Worm (Caenorhabditis elegans) whole organism, L4 larva: ENCODE results near the gene W06A7.4.

Experiments
- F10B5.3 ChIP-seq: sonication (generic microtip); optimal IDR thresholded peaks from 2 replicates; lab custom pipeline; 2016; ENCODE audit warnings: mild to moderate bottlenecking, missing genetic modification characterization, missing compliant biosample characterization
- F26F4.8 ChIP-seq: fragments of 200-800 bp; sonication (Bioruptor generic); conservative IDR thresholded peaks from 2 replicates; pipeline ENCODE4 v1.3.6; 2022; ENCODE audit warnings: missing genetic modification characterization, missing compliant biosample characterization
- F44E2.7 ChIP-seq: fragments of 200-800 bp; sonication (Bioruptor generic); IDR thresholded peaks from 2 replicates; pipeline ENCODE4 v2.1.2; 2022; ENCODE audit warnings: missing genetic modification characterization, missing compliant biosample characterization
- Y75B8A.6 ChIP-seq: fragments of 200-800 bp; sonication (Bioruptor generic); IDR thresholded peaks from 2 replicates; pipeline ENCODE4 v1.3.6; 2022; ENCODE audit warnings: missing genetic modification reagents, missing genetic modification characterization, missing compliant biosample characterization
- ceh-28 ChIP-seq: fragments of 150-350 bp; optimal IDR thresholded peaks from 2 replicates; lab custom pipeline; 2014; ENCODE audit warnings: missing biosample characterization, missing genetic modification reagents, missing genetic modification characterization
- daf-19 ChIP-seq: fragments of 200-800 bp; sonication (Bioruptor generic); conservative IDR thresholded peaks from 2 replicates; pipeline ENCODE4 v1.3.6; 2022; ENCODE audit warnings: missing genetic modification characterization, missing compliant biosample characterization
- dmd-8 ChIP-seq: fragments of 200-800 bp; sonication (Bioruptor generic); IDR thresholded peaks from 2 replicates; pipeline ENCODE4 v1.3.6; 2022; ENCODE audit warnings: missing genetic modification characterization, missing compliant biosample characterization
- dpl-1 ChIP-seq: fragments of 150-350 bp; optimal IDR thresholded peaks from 2 replicates; lab custom pipeline; 2014; ENCODE audit warnings: missing biosample characterization, missing genetic modification reagents, missing genetic modification characterization
- fkh-10 ChIP-seq: fragments of 150-350 bp; optimal IDR thresholded peaks from 2 replicates; lab custom pipeline; 2014; ENCODE audit warnings: missing biosample characterization, missing genetic modification reagents, missing genetic modification characterization
- fos-1 ChIP-seq: fragments of 150-350 bp; optimal IDR thresholded peaks from 2 replicates; lab custom pipeline; 2014; ENCODE audit warnings: missing biosample characterization, missing genetic modification characterization
- hif-1 ChIP-seq, 2 experiments: sonication (generic microtip); optimal IDR thresholded peaks; 2 replicates each; lab custom pipeline; 2016 to 2017; ENCODE audit warnings: missing compliant biosample characterization in 2 of 2, missing genetic modification characterization in 2 of 2, missing genetic modification reagents in 2 of 2, missing genotype in 2 of 2, mild to moderate bottlenecking in 1 of 2
- hlh-11 ChIP-seq: fragments of 200-800 bp; sonication (Bioruptor generic); optimal IDR thresholded peaks from 2 replicates; lab custom pipeline; 2018; ENCODE audit warnings: mild to moderate bottlenecking, missing genetic modification characterization, missing compliant biosample characterization
- hlh-30 ChIP-seq: sonication (generic microtip); optimal IDR thresholded peaks from 2 replicates; lab custom pipeline; 2017; ENCODE audit warnings: antibody characterized with exemption, mild to moderate bottlenecking, missing genetic modification characterization, missing compliant biosample characterization; ENCODE audit not compliant: insufficient read depth
- hmg-1.1 ChIP-seq: fragments of 200-800 bp; sonication (Bioruptor generic); IDR thresholded peaks from 2 replicates; pipeline ENCODE4 v1.3.6; 2022; ENCODE audit warnings: missing genetic modification reagents, missing genetic modification characterization, missing compliant biosample characterization
- jun-1 ChIP-seq: fragments of 150-350 bp; optimal IDR thresholded peaks from 2 replicates; lab custom pipeline; 2014; ENCODE audit warnings: missing biosample characterization, missing genetic modification reagents, missing genetic modification characterization
- lin-1 ChIP-seq: fragments of 200-800 bp; sonication (Bioruptor generic); IDR thresholded peaks from 2 replicates; pipeline ENCODE4 v1.3.6; 2022; ENCODE audit warnings: missing genetic modification reagents, missing genetic modification characterization, missing compliant biosample characterization
- mdl-1 ChIP-seq, 2 experiments: fragments of 150-350 bp in 1 of 2; sonication (generic microtip) in 1 of 2; optimal IDR thresholded peaks; 2 replicates each; lab custom pipeline; 2014 to 2017; ENCODE audit warnings: missing biosample characterization in 2 of 2, missing genetic modification characterization in 2 of 2
- mdt-29 ChIP-seq: fragments of 200-800 bp; sonication (Bioruptor generic); IDR thresholded peaks from 2 replicates; pipeline ENCODE4 v1.3.6; 2022; ENCODE audit warnings: missing genetic modification reagents, missing genetic modification characterization, missing compliant biosample characterization
- mxl-2 ChIP-seq: fragments of 200-800 bp; sonication (Bioruptor generic); conservative IDR thresholded peaks from 2 replicates; pipeline ENCODE4 v1.3.6; 2022; ENCODE audit warnings: missing genetic modification reagents, missing genetic modification characterization, missing compliant biosample characterization
- nhr-10 ChIP-seq: fragments of 150-350 bp; optimal IDR thresholded peaks from 2 replicates; lab custom pipeline; 2014; ENCODE audit warnings: missing biosample characterization, missing genetic modification characterization
- nhr-111 ChIP-seq: fragments of 200-800 bp; sonication (Bioruptor generic); optimal IDR thresholded peaks from 2 replicates; lab custom pipeline; 2018; ENCODE audit warnings: mild to moderate bottlenecking, missing genetic modification characterization, missing compliant biosample characterization
- nhr-237 ChIP-seq: sonication (generic microtip); optimal IDR thresholded peaks from 2 replicates; lab custom pipeline; 2017; ENCODE audit warnings: missing biosample characterization, missing genetic modification characterization
- nhr-25 ChIP-seq: sonication (generic microtip); optimal IDR thresholded peaks from 2 replicates; lab custom pipeline; 2017; ENCODE audit warnings: missing genetic modification characterization, mild to moderate bottlenecking, missing compliant biosample characterization, antibody characterized with exemption, moderate library complexity, borderline replicate concordance; ENCODE audit not compliant: insufficient read depth
- nhr-41 ChIP-seq: fragments of 200-800 bp; sonication (Bioruptor generic); IDR thresholded peaks from 2 replicates; pipeline ENCODE4 v1.3.6; 2022; ENCODE audit warnings: missing genetic modification reagents, missing genetic modification characterization, missing compliant biosample characterization
- nhr-48 ChIP-seq: sonication (generic microtip); optimal IDR thresholded peaks from 2 replicates; lab custom pipeline; 2016; ENCODE audit warnings: mild to moderate bottlenecking, missing genetic modification characterization, missing compliant biosample characterization
- nhr-6 ChIP-seq: fragments of 150-350 bp; optimal IDR thresholded peaks from 2 replicates; lab custom pipeline; 2014; ENCODE audit warnings: missing biosample characterization, missing genetic modification characterization
- nhr-76 ChIP-seq: fragments of 150-350 bp; optimal IDR thresholded peaks from 2 replicates; lab custom pipeline; 2014; ENCODE audit warnings: missing biosample characterization, missing genetic modification characterization
- nhr-77 ChIP-seq: fragments of 150-350 bp; optimal IDR thresholded peaks from 2 replicates; lab custom pipeline; 2014; ENCODE audit warnings: missing biosample characterization, missing genetic modification characterization
- pha-4 ChIP-seq, 2 experiments: fragments of 150-350 bp in 1 of 2; fragments of 200-800 bp in 1 of 2; sonication (Bioruptor generic) in 1 of 2; IDR thresholded peaks in 1 of 2; optimal IDR thresholded peaks in 1 of 2; 2 replicates each; pipeline versions ENCODE4 v1.3.6 to Lab custom; 2014 to 2022; ENCODE audit warnings: missing genetic modification characterization in 2 of 2, missing genetic modification reagents in 2 of 2, missing biosample characterization in 1 of 2, missing compliant biosample characterization in 1 of 2
- pqm-1 ChIP-seq: sonication (generic microtip); optimal IDR thresholded peaks from 2 replicates; lab custom pipeline; 2017; ENCODE audit warnings: missing biosample characterization, missing genetic modification characterization
- rbr-2 ChIP-seq: sonication (generic microtip); optimal IDR thresholded peaks from 2 replicates; lab custom pipeline; 2016; ENCODE audit warnings: missing genotype, missing genetic modification characterization, missing compliant biosample characterization
- skn-1 ChIP-seq: fragments of 150-350 bp; optimal IDR thresholded peaks from 2 replicates; lab custom pipeline; 2014; ENCODE audit warnings: missing biosample characterization, missing genetic modification characterization
- snpc-1.2 ChIP-seq: fragments of 200-800 bp; sonication (Bioruptor generic); IDR thresholded peaks from 2 replicates; pipeline ENCODE4 v1.3.6; 2022; ENCODE audit warnings: missing genetic modification reagents, missing genetic modification characterization, missing compliant biosample characterization
- spr-1 ChIP-seq: sonication (generic microtip); optimal IDR thresholded peaks from 2 replicates; lab custom pipeline; 2016; ENCODE audit warnings: mild to moderate bottlenecking, missing genetic modification characterization, missing compliant biosample characterization
- spr-3 ChIP-seq: fragments of 200-800 bp; sonication (Bioruptor generic); optimal IDR thresholded peaks from 2 replicates; lab custom pipeline; 2018; ENCODE audit warnings: mild to moderate bottlenecking, missing genetic modification characterization, missing compliant biosample characterization
- tra-1 ChIP-seq: fragments of 200-800 bp; sonication (Bioruptor generic); IDR thresholded peaks from 2 replicates; pipeline ENCODE4 v1.3.6; 2022; ENCODE audit warnings: missing genetic modification reagents, missing genetic modification characterization, missing compliant biosample characterization
- unc-39 ChIP-seq: sonication (generic microtip); optimal IDR thresholded peaks from 2 replicates; lab custom pipeline; 2017; ENCODE audit warnings: missing biosample characterization, missing genetic modification characterization
- zag-1 ChIP-seq: fragments of 150-350 bp; optimal IDR thresholded peaks from 2 replicates; lab custom pipeline; 2014; ENCODE audit warnings: missing biosample characterization, missing genetic modification characterization
- ztf-11 ChIP-seq: fragments of 150-350 bp; optimal IDR thresholded peaks from 2 replicates; lab custom pipeline; 2014; ENCODE audit warnings: missing biosample characterization, missing genetic modification characterization
- ztf-7 ChIP-seq: fragments of 150-350 bp; optimal IDR thresholded peaks from 2 replicates; lab custom pipeline; 2014; ENCODE audit warnings: missing biosample characterization, missing genetic modification characterization

The W06A7.4 gene

ce11 chrV:14855626-14856025 lies 31.4 kb downstream of the W06A7.4 start (continued):
- TF ChIP-seq spr-3 (peak; percentile 35), dmd-8 (GFP tag; lab: Robert Waterston, UW) (peak; percentile 78; the same call in 1 of the 2 replicates), nhr-237 (tag; lab: Kevin White, UChicago) (no peak), nhr-76 (tag; lab: Kevin White, UChicago) (no peak), daf-19 (GFP tag; lab: Robert Waterston, UW) (peak; percentile 55; the same call in 1 of the 2 replicates), pha-4 (GFP tag; IDR thresholded peaks at IDR 0.05; lab: Robert Waterston, UW) (peak; percentile 71; the same call in 1 of the 2 replicates), pha-4 (tag; optimal IDR thresholded peaks at IDR 0.05; lab: Kevin White, UChicago) (no peak), nhr-48 (peak; percentile 15), tra-1 (GFP tag; lab: Robert Waterston, UW) (0 out of 2 replicates have a peak, but pooled peaks have one; percentile 22), F44E2.7 (GFP tag; lab: Robert Waterston, UW) (peak; percentile 70; the same call in 1 of the 2 replicates), nhr-77 (tag; lab: Kevin White, UChicago) (peak; percentile 6), mxl-2 (0 out of 2 replicates have a peak, but pooled peaks have one; percentile 32), hmg-1.1 (GFP tag; lab: Robert Waterston, UW) (peak; percentile 58; the same call in 1 of the 2 replicates), ceh-28 (tag; lab: Kevin White, UChicago) (no peak)

- TF ChIP-seq mdt-29 (GFP tag; lab: Robert Waterston, UW) (no peak), fos-1 (no peak), lin-1 (GFP tag; lab: Robert Waterston, UW) (no peak), hif-1 (tag; optimal IDR thresholded peaks at IDR 0.05; lab: Kevin White, UChicago) (no peak), unc-39 (tag; lab: Kevin White, UChicago) (no peak), ceh-28 (tag; lab: Kevin White, UChicago) (no peak), nhr-41 (GFP tag; lab: Robert Waterston, UW) (no peak), dpl-1 (no peak), mdl-1 (tag; optimal IDR thresholded peaks at IDR 0.05; lab: Kevin White, UChicago) (no peak), skn-1 (no peak), nhr-6 (tag; lab: Kevin White, UChicago) (no peak)
These were observed 34.3 kb downstream of the W06A7.4 start, which contains the start of gene npr-13 for ce11 chrV:14858503-14858902. TSS of gene npr-13 (minus strand) at chrV:14858603.

- TF ChIP-seq fkh-10 (GFP tag; lab: Kevin White, UChicago) = peak; percentile 21
- TF ChIP-seq nhr-41 (GFP tag; lab: Robert Waterston, UW) = no peak
These were observed 35.2 kb downstream of the W06A7.4 start for ce11 chrV:14859380-14859779.

- TF ChIP-seq ztf-7 (tag; lab: Kevin White, UChicago) = no peak
- no peak for TF ChIP-seq jun-1 (tag; lab: Kevin White, UChicago)
- no peak for TF ChIP-seq nhr-111 (GFP tag; lab: Kevin White, UChicago)
- TF ChIP-seq nhr-25 (tag; lab: Kevin White, UChicago) = no peak
- no peak for TF ChIP-seq pqm-1
- TF ChIP-seq ztf-11 (tag; lab: Kevin White, UChicago) = no peak
- TF ChIP-seq Y75B8A.6 = no peak
- no peak for TF ChIP-seq nhr-10 (tag; lab: Kevin White, UChicago)
- no peak for TF ChIP-seq zag-1 (tag; lab: Kevin White, UChicago)
- no peak for TF ChIP-seq rbr-2 (tag; lab: Kevin White, UChicago)
- no peak for TF ChIP-seq snpc-1.2 (GFP tag; lab: Robert Waterston, UW)
- TF ChIP-seq hlh-11 (tag; lab: Kevin White, UChicago) = no peak
- TF ChIP-seq nhr-237 (tag; lab: Kevin White, UChicago) = no peak
- TF ChIP-seq spr-1 = no peak
- no peak for TF ChIP-seq F26F4.8 (GFP tag; lab: Robert Waterston, UW)
- TF ChIP-seq F10B5.3 (tag; lab: Kevin White, UChicago) = no peak
- no peak for TF ChIP-seq mdt-29 (GFP tag; lab: Robert Waterston, UW)
- no peak for TF ChIP-seq nhr-76 (tag; lab: Kevin White, UChicago)
- no peak for TF ChIP-seq hlh-30 (tag; lab: Kevin White, UChicago)
These were observed 44.0 kb downstream of the W06A7.4 start, which contains the start of gene gcy-14 for ce11 chrV:14868181-14868580. TSS of gene gcy-14 (minus strand) at chrV:14868281.
